1 fruit fly cellular context compared by ENCODE assay signal in the genomic region with DNA sequence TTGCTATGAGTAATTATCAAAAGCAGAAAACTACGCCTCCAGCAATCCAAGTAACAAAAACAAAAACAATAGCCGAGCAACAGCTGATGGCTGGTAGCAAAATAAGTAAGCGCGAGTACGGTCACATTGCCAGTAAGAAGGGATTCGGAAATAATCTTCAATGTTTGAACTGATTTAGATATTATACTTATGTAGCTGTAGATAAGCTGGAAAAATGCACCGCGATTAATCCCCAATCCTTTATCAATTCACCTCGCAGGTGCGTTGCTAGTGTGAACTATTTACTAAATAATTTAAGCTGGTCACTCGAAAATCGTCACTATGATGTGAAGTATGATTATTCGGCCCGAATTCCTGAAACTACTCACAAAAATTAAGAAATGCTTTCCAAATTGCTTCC.
TF ChIP-seq lines count a peak whose summit lies in the region.

Gene Syx8 (minus strand): TSS at position 69 of the 400 bp plus-strand sequence.
Gene CG32163 (plus strand): TSS at position 169 of the 400 bp plus-strand sequence.

TF ChIP-seq in whole organism, embryonic, 481 proteins besides CTCF, POLR2A, EP300 and RAD21 (continued from another document and continues in another):
- TF ChIP-seq mld (GFP tag; IDR thresholded peaks at IDR 0.05; lab: Robert Waterston, UW; ENCODE audit: partially characterized antibody) = no peak
- TF ChIP-seq CG9817 (tag; optimal IDR thresholded peaks at IDR 0.05; lab: Kevin White, UChicago) = no peak
- no peak for TF ChIP-seq CG15479 (GFP tag; optimal IDR thresholded peaks at IDR 0.05; lab: Kevin White, UChicago)
- TF ChIP-seq E2f1 (GFP tag; IDR thresholded peaks at IDR 0.05; lab: Robert Waterston, UW) = no peak
- TF ChIP-seq Aef1 (GFP tag; IDR thresholded peaks at IDR 0.05; lab: Robert Waterston, UW) = no peak
- no peak for TF ChIP-seq gt (GFP tag; IDR thresholded peaks at IDR 0.05; lab: Robert Waterston, UW)
- TF ChIP-seq aop (GFP tag; IDR thresholded peaks at IDR 0.05; lab: Robert Waterston, UW) = no peak
- TF ChIP-seq CG6683 (GFP tag; optimal IDR thresholded peaks at IDR 0.05; lab: Kevin White, UChicago) = no peak
- no peak for TF ChIP-seq CG12104 (GFP tag; optimal IDR thresholded peaks at IDR 0.05; lab: Kevin White, UChicago)
- TF ChIP-seq CG7786 (GFP tag; optimal IDR thresholded peaks at IDR 0.05; lab: Kevin White, UChicago) = no peak
- no peak for TF ChIP-seq CG4707 (GFP tag; optimal IDR thresholded peaks at IDR 0.05; lab: Kevin White, UChicago)
- TF ChIP-seq CG42726 (GFP tag; IDR thresholded peaks at IDR 0.05; lab: Robert Waterston, UW; ENCODE audit: partially characterized antibody) = no peak
- no peak for TF ChIP-seq CG3065 (GFP tag; optimal IDR thresholded peaks at IDR 0.05; lab: Kevin White, UChicago)
- no peak for TF ChIP-seq CG1233 (GFP tag; optimal IDR thresholded peaks at IDR 0.05; lab: Kevin White, UChicago)
- TF ChIP-seq chm (GFP tag; IDR thresholded peaks at IDR 0.05; lab: Robert Waterston, UW) = no peak
- TF ChIP-seq BtbVII (GFP tag; optimal IDR thresholded peaks at IDR 0.05; lab: Kevin White, UChicago) = no peak
- no peak for TF ChIP-seq CG15269 (tag; optimal IDR thresholded peaks at IDR 0.05; lab: Kevin White, UChicago)
- TF ChIP-seq CG30403 (GFP tag; optimal IDR thresholded peaks at IDR 0.05; lab: Kevin White, UChicago) = no peak
- TF ChIP-seq schlank (tag; optimal IDR thresholded peaks at IDR 0.05; lab: Kevin White, UChicago) = no peak
- peak; percentile 52 for TF ChIP-seq Sin3A (optimal IDR thresholded peaks at IDR 0.05; lab: Kevin White, UChicago)
- no peak for TF ChIP-seq Nf-YA (GFP tag; IDR thresholded peaks at IDR 0.05; lab: Robert Waterston, UW)
- no peak for TF ChIP-seq Fer1 (GFP tag; optimal IDR thresholded peaks at IDR 0.05; lab: Kevin White, UChicago)
- TF ChIP-seq gfzf (GFP tag; optimal IDR thresholded peaks at IDR 0.05; lab: Kevin White, UChicago) = peak; percentile 77
- no peak for TF ChIP-seq Hr78 (GFP tag; optimal IDR thresholded peaks at IDR 0.05; lab: Kevin White, UChicago)
- TF ChIP-seq org-1 (GFP tag; optimal IDR thresholded peaks at IDR 0.05; lab: Kevin White, UChicago) = no peak
- TF ChIP-seq vfl (GFP tag; optimal IDR thresholded peaks at IDR 0.05; lab: Kevin White, UChicago) = no peak
- TF ChIP-seq az2 (GFP tag; optimal IDR thresholded peaks at IDR 0.05; lab: Kevin White, UChicago) = no peak
- no peak for TF ChIP-seq bcd (GFP tag; optimal IDR thresholded peaks at IDR 0.05; lab: Kevin White, UChicago)
- no peak for TF ChIP-seq CG10959 (GFP tag; IDR thresholded peaks at IDR 0.05; lab: Robert Waterston, UW)
- TF ChIP-seq gce (GFP tag; IDR thresholded peaks at IDR 0.05; lab: Robert Waterston, UW) = no peak
- no peak for TF ChIP-seq salm (tag; optimal IDR thresholded peaks at IDR 0.05; lab: Kevin White, UChicago)
- no peak for TF ChIP-seq CG3847 (GFP tag; IDR thresholded peaks at IDR 0.05; lab: Robert Waterston, UW)
- no peak for TF ChIP-seq CG15073 (GFP tag; optimal IDR thresholded peaks at IDR 0.05; lab: Kevin White, UChicago)
- no peak for TF ChIP-seq br (optimal IDR thresholded peaks at IDR 0.05; lab: Kevin White, UChicago)
- no peak for TF ChIP-seq fd64A (GFP tag; optimal IDR thresholded peaks at IDR 0.05; lab: Kevin White, UChicago)
- no peak for TF ChIP-seq nom (GFP tag; optimal IDR thresholded peaks at IDR 0.05; lab: Kevin White, UChicago)
- no peak for TF ChIP-seq CG11560 (tag; IDR thresholded peaks at IDR 0.05; lab: Robert Waterston, UW)
- peak; percentile 17 for TF ChIP-seq CG12391 (tag; optimal IDR thresholded peaks at IDR 0.05; lab: Kevin White, UChicago)
- TF ChIP-seq B-H1 (GFP tag; IDR thresholded peaks at IDR 0.05; lab: Robert Waterston, UW) = no peak
- no peak for TF ChIP-seq dm (GFP tag; optimal IDR thresholded peaks at IDR 0.05; lab: Kevin White, UChicago)
- TF ChIP-seq CG4854 (GFP tag; optimal IDR thresholded peaks at IDR 0.05; lab: Kevin White, UChicago) = no peak
- no peak for TF ChIP-seq CG8089 (GFP tag; optimal IDR thresholded peaks at IDR 0.05; lab: Kevin White, UChicago)
- peak; percentile 82 for TF ChIP-seq CG9797 (GFP tag; optimal IDR thresholded peaks at IDR 0.05; lab: Kevin White, UChicago)
- no peak for TF ChIP-seq CG7372 (GFP tag; IDR thresholded peaks at IDR 0.05; lab: Robert Waterston, UW)
- no peak for TF ChIP-seq shn (GFP tag; optimal IDR thresholded peaks at IDR 0.05; lab: Kevin White, UChicago)
- no peak for TF ChIP-seq Hmx (GFP tag; optimal IDR thresholded peaks at IDR 0.05; lab: Kevin White, UChicago)
- TF ChIP-seq CG1792 (GFP tag; optimal IDR thresholded peaks at IDR 0.05; lab: Kevin White, UChicago) = no peak
- no peak for TF ChIP-seq hth (optimal IDR thresholded peaks at IDR 0.05; lab: Kevin White, UChicago)
- no peak for TF ChIP-seq Dip2 (GFP tag; IDR thresholded peaks at IDR 0.05; lab: Robert Waterston, UW)
- no peak for TF ChIP-seq CG16863 (GFP tag; optimal IDR thresholded peaks at IDR 0.05; lab: Kevin White, UChicago)
- TF ChIP-seq dan (GFP tag; IDR thresholded peaks at IDR 0.05; lab: Robert Waterston, UW) = no peak
- TF ChIP-seq CG4328 (GFP tag; optimal IDR thresholded peaks at IDR 0.05; lab: Kevin White, UChicago) = no peak
- no peak for TF ChIP-seq Max (GFP tag; optimal IDR thresholded peaks at IDR 0.05; lab: Kevin White, UChicago)
- no peak for TF ChIP-seq lbe (GFP tag; optimal IDR thresholded peaks at IDR 0.05; lab: Kevin White, UChicago)
- TF ChIP-seq pzg (GFP tag; optimal IDR thresholded peaks at IDR 0.05; lab: Kevin White, UChicago) = peak; percentile 61
- no peak for TF ChIP-seq CG31224 (GFP tag; IDR thresholded peaks at IDR 0.05; lab: Robert Waterston, UW)
- no peak for TF ChIP-seq Myb (GFP tag; optimal IDR thresholded peaks at IDR 0.05; lab: Kevin White, UChicago)
- no peak for TF ChIP-seq CG6654 (GFP tag; optimal IDR thresholded peaks at IDR 0.05; lab: Kevin White, UChicago)
- no peak for TF ChIP-seq CG34224 (GFP tag; IDR thresholded peaks at IDR 0.05; lab: Robert Waterston, UW; ENCODE audit: partially characterized antibody)
- peak; percentile 32 for TF ChIP-seq CG12659 (GFP tag; optimal IDR thresholded peaks at IDR 0.05; lab: Kevin White, UChicago)
- no peak for TF ChIP-seq CG11398 (GFP tag; optimal IDR thresholded peaks at IDR 0.05; lab: Kevin White, UChicago)
- no peak for TF ChIP-seq Dll (GFP tag; IDR thresholded peaks at IDR 0.05; lab: Robert Waterston, UW; ENCODE audit: partially characterized antibody)
- no peak for TF ChIP-seq TFAM (GFP tag; optimal IDR thresholded peaks at IDR 0.05; lab: Kevin White, UChicago)
- peak; percentile 39 for TF ChIP-seq CG14710 (tag; optimal IDR thresholded peaks at IDR 0.05; lab: Kevin White, UChicago)
- no peak for TF ChIP-seq CG9437 (GFP tag; optimal IDR thresholded peaks at IDR 0.05; lab: Kevin White, UChicago)
- no peak for TF ChIP-seq unc-4 (GFP tag; IDR thresholded peaks at IDR 0.05; lab: Robert Waterston, UW; ENCODE audit: partially characterized antibody)
- TF ChIP-seq cas (GFP tag; IDR thresholded peaks at IDR 0.05; lab: Robert Waterston, UW) = no peak
- TF ChIP-seq yki (optimal IDR thresholded peaks at IDR 0.05; lab: Kevin White, UChicago) = no peak
- TF ChIP-seq tio (GFP tag; optimal IDR thresholded peaks at IDR 0.05; lab: Kevin White, UChicago) = no peak
- TF ChIP-seq klu (GFP tag; IDR thresholded peaks at IDR 0.05; lab: Robert Waterston, UW) = no peak
- TF ChIP-seq CG13775 (GFP tag; optimal IDR thresholded peaks at IDR 0.05; lab: Kevin White, UChicago) = no peak
- TF ChIP-seq ac (GFP tag; optimal IDR thresholded peaks at IDR 0.05; lab: Kevin White, UChicago) = no peak
- no peak for TF ChIP-seq tgo (GFP tag; IDR thresholded peaks at IDR 0.05; lab: Robert Waterston, UW)
- TF ChIP-seq luna (GFP tag; optimal IDR thresholded peaks at IDR 0.05; lab: Kevin White, UChicago) = no peak
- TF ChIP-seq CG8478 (optimal IDR thresholded peaks at IDR 0.05; lab: Kevin White, UChicago) = no peak
- TF ChIP-seq CG10979 (tag; optimal IDR thresholded peaks at IDR 0.05; lab: Kevin White, UChicago) = no peak
- TF ChIP-seq vvl (GFP tag; IDR thresholded peaks at IDR 0.05; lab: Robert Waterston, UW) = no peak
- no peak for TF ChIP-seq z (GFP tag; IDR thresholded peaks at IDR 0.05; lab: Robert Waterston, UW)
- no peak for TF ChIP-seq CG16815 (GFP tag; optimal IDR thresholded peaks at IDR 0.05; lab: Kevin White, UChicago)
- no peak for TF ChIP-seq CG8388 (GFP tag; optimal IDR thresholded peaks at IDR 0.05; lab: Kevin White, UChicago)
- TF ChIP-seq CG16779 (GFP tag; IDR thresholded peaks at IDR 0.05; lab: Robert Waterston, UW) = no peak
- TF ChIP-seq ems (GFP tag; optimal IDR thresholded peaks at IDR 0.05; lab: Kevin White, UChicago) = no peak
- TF ChIP-seq slbo (GFP tag; IDR thresholded peaks at IDR 0.05; lab: Robert Waterston, UW) = no peak
- TF ChIP-seq crp (GFP tag; optimal IDR thresholded peaks at IDR 0.05; lab: Kevin White, UChicago) = peak; percentile 26 to 89
- no peak for TF ChIP-seq CG11085 (GFP tag; IDR thresholded peaks at IDR 0.05; lab: Robert Waterston, UW)
- TF ChIP-seq Scr (GFP tag; IDR thresholded peaks at IDR 0.05; lab: Robert Waterston, UW; ENCODE audit: partially characterized antibody) = peak; percentile 17; the same call in 1 of the 2 replicates
- no peak for TF ChIP-seq CG14965 (GFP tag; optimal IDR thresholded peaks at IDR 0.05; lab: Kevin White, UChicago; ENCODE audit: borderline replicate concordance)
- TF ChIP-seq Rx (GFP tag; IDR thresholded peaks at IDR 0.05; lab: Robert Waterston, UW) = no peak
- peak; percentile 11 for TF ChIP-seq CG13624 (GFP tag; optimal IDR thresholded peaks at IDR 0.05; lab: Kevin White, UChicago)
- peak; percentile 41 for TF ChIP-seq CG4617 (GFP tag; optimal IDR thresholded peaks at IDR 0.05; lab: Kevin White, UChicago; ENCODE audit: borderline replicate concordance)
- no peak for TF ChIP-seq Lpt (GFP tag; optimal IDR thresholded peaks at IDR 0.05; lab: Kevin White, UChicago)
- no peak for TF ChIP-seq CG8281 (tag; optimal IDR thresholded peaks at IDR 0.05; lab: Kevin White, UChicago)
- TF ChIP-seq Hr39 (optimal IDR thresholded peaks at IDR 0.05; lab: Kevin White, UChicago) = no peak
- TF ChIP-seq lola (GFP tag; optimal IDR thresholded peaks at IDR 0.05; lab: Kevin White, UChicago) = no peak
- no peak for TF ChIP-seq CG7963 (GFP tag; IDR thresholded peaks at IDR 0.05; lab: Robert Waterston, UW; ENCODE audit: partially characterized antibody)
- TF ChIP-seq ato (GFP tag; IDR thresholded peaks at IDR 0.05; lab: Robert Waterston, UW; ENCODE audit: partially characterized antibody) = no peak
- no peak for TF ChIP-seq fd102C (GFP tag; optimal IDR thresholded peaks at IDR 0.05; lab: Kevin White, UChicago)
- no peak for TF ChIP-seq Gsc (GFP tag; IDR thresholded peaks at IDR 0.05; lab: Robert Waterston, UW)
- no peak for TF ChIP-seq CG6175 (GFP tag; IDR thresholded peaks at IDR 0.05; lab: Robert Waterston, UW)
- no peak for TF ChIP-seq CG13424 (tag; optimal IDR thresholded peaks at IDR 0.05; lab: Kevin White, UChicago)
- no peak for TF ChIP-seq CG32767 (GFP tag; IDR thresholded peaks at IDR 0.05; lab: Robert Waterston, UW)
- TF ChIP-seq Xrp1 (GFP tag; IDR thresholded peaks at IDR 0.05; lab: Robert Waterston, UW) = no peak
- no peak for TF ChIP-seq CG3281 (GFP tag; optimal IDR thresholded peaks at IDR 0.05; lab: Kevin White, UChicago)
- peak; percentile 67 for TF ChIP-seq MESR4 (GFP tag; optimal IDR thresholded peaks at IDR 0.05; lab: Kevin White, UChicago)
- TF ChIP-seq trem (tag; optimal IDR thresholded peaks at IDR 0.05; lab: Kevin White, UChicago) = peak; percentile 48
- TF ChIP-seq CG14860 (GFP tag; IDR thresholded peaks at IDR 0.05; lab: Robert Waterston, UW; ENCODE audit: partially characterized antibody) = no peak
- no peak for TF ChIP-seq Trl (optimal IDR thresholded peaks at IDR 0.05; lab: Kevin White, UChicago)
- no peak for TF ChIP-seq Trl (GFP tag; optimal IDR thresholded peaks at IDR 0.05; lab: Kevin White, UChicago)
- TF ChIP-seq CG17912 (GFP tag; optimal IDR thresholded peaks at IDR 0.05; lab: Kevin White, UChicago) = no peak
- no peak for TF ChIP-seq prd (optimal IDR thresholded peaks at IDR 0.05; lab: Kevin White, UChicago)
- no peak for TF ChIP-seq prd (GFP tag; IDR thresholded peaks at IDR 0.05; lab: Robert Waterston, UW)
- TF ChIP-seq CG18476 (GFP tag; optimal IDR thresholded peaks at IDR 0.05; lab: Kevin White, UChicago) = no peak
- no peak for TF ChIP-seq Blimp-1 (GFP tag; optimal IDR thresholded peaks at IDR 0.05; lab: Kevin White, UChicago)
- no peak for TF ChIP-seq CG12155 (GFP tag; optimal IDR thresholded peaks at IDR 0.05; lab: Kevin White, UChicago)
- peak; percentile 36 for TF ChIP-seq Sry-δ (GFP tag; optimal IDR thresholded peaks at IDR 0.05; lab: Kevin White, UChicago)
- no peak for TF ChIP-seq CG12769 (tag; optimal IDR thresholded peaks at IDR 0.05; lab: Kevin White, UChicago)
- no peak for TF ChIP-seq CG17361 (GFP tag; IDR thresholded peaks at IDR 0.05; lab: Robert Waterston, UW)
- no peak for TF ChIP-seq CG5245 (GFP tag; optimal IDR thresholded peaks at IDR 0.05; lab: Kevin White, UChicago)
- no peak for TF ChIP-seq jumu (GFP tag; optimal IDR thresholded peaks at IDR 0.05; lab: Kevin White, UChicago)
- no peak for TF ChIP-seq mirr (GFP tag; optimal IDR thresholded peaks at IDR 0.05; lab: Kevin White, UChicago)
- TF ChIP-seq pfk (GFP tag; optimal IDR thresholded peaks at IDR 0.05; lab: Kevin White, UChicago) = no peak
- TF ChIP-seq fru (optimal IDR thresholded peaks at IDR 0.05; lab: Kevin White, UChicago) = no peak
- TF ChIP-seq CG7987 (GFP tag; optimal IDR thresholded peaks at IDR 0.05; lab: Kevin White, UChicago) = no peak
- TF ChIP-seq ranshi (GFP tag; IDR thresholded peaks at IDR 0.05; lab: Robert Waterston, UW) = no peak
- TF ChIP-seq Deaf1 (tag; optimal IDR thresholded peaks at IDR 0.05; lab: Kevin White, UChicago) = no peak
- TF ChIP-seq ind (GFP tag; optimal IDR thresholded peaks at IDR 0.05; lab: Kevin White, UChicago) = no peak
- no peak for TF ChIP-seq onecut (GFP tag; IDR thresholded peaks at IDR 0.05; lab: Robert Waterston, UW)
- TF ChIP-seq Bgb (GFP tag; IDR thresholded peaks at IDR 0.05; lab: Robert Waterston, UW; ENCODE audit: partially characterized antibody) = no peak
- TF ChIP-seq Dad (GFP tag; optimal IDR thresholded peaks at IDR 0.05; lab: Kevin White, UChicago) = no peak
- TF ChIP-seq CHES-1-like (GFP tag; optimal IDR thresholded peaks at IDR 0.05; lab: Kevin White, UChicago) = peak; percentile 5
- no peak for TF ChIP-seq insv (GFP tag; optimal IDR thresholded peaks at IDR 0.05; lab: Kevin White, UChicago)
- TF ChIP-seq CG9876 (GFP tag; optimal IDR thresholded peaks at IDR 0.05; lab: Kevin White, UChicago) = no peak
- TF ChIP-seq Neu2 (GFP tag; optimal IDR thresholded peaks at IDR 0.05; lab: Kevin White, UChicago; ENCODE audit: borderline replicate concordance) = no peak
- no peak for TF ChIP-seq CrebB (tag; optimal IDR thresholded peaks at IDR 0.05; lab: Kevin White, UChicago)
